Fruit fly (Drosophila melanogaster) whole organism, pupa: ENCODE data around the gene mus304.

ENCODE experiments used
- CG12605 ChIP-seq: fragments of 200-800 bp; sonication (Bioruptor generic); IDR thresholded peaks from 2 replicates; pipeline ENCODE4 v1.3.6; 2022; ENCODE audit warnings: missing biosample characterization, missing genetic modification characterization
- CG14655 ChIP-seq: fragments of 200-800 bp; sonication (Bioruptor generic); optimal IDR thresholded peaks from 3 replicates; lab custom pipeline; 2017; ENCODE audit warnings: mild to moderate bottlenecking, missing biosample characterization, missing genetic modification reagents, missing genetic modification characterization
- CG32121 ChIP-seq: fragments of 200-800 bp; sonication (Bioruptor generic); IDR thresholded peaks from 2 replicates; pipeline ENCODE4 v1.3.6; 2022; ENCODE audit warnings: missing biosample characterization, missing genetic modification characterization
- CG8159 ChIP-seq: fragments of 200-800 bp; sonication (Bioruptor generic); optimal IDR thresholded peaks from 3 replicates; lab custom pipeline; 2018; ENCODE audit warnings: missing biosample characterization, mild to moderate bottlenecking, missing genetic modification characterization, moderate library complexity
- Snoo ChIP-seq: fragments of 200-800 bp; sonication (Bioruptor generic); optimal IDR thresholded peaks from 3 replicates; lab custom pipeline; 2017; ENCODE audit warnings: missing biosample characterization, mild to moderate bottlenecking, missing genetic modification characterization, inconsistent platforms
- fd96Ca ChIP-seq: fragments of 200-800 bp; sonication (Bioruptor generic); IDR thresholded peaks from 3 replicates; pipeline ENCODE4 v1.3.6; 2022; ENCODE audit warnings: missing biosample characterization, missing genetic modification characterization
- rn ChIP-seq: fragments of 200-800 bp; sonication (Bioruptor generic); IDR thresholded peaks from 2 replicates; pipeline ENCODE4 v1.3.6; 2022; ENCODE audit warnings: missing biosample characterization, missing genetic modification characterization

- TF ChIP-seq CG32121 (GFP tag; lab: Robert Waterston, UW) = no peak
- TF ChIP-seq CG14655 (GFP tag; lab: Kevin White, UChicago) = peak; percentile 22
- TF ChIP-seq Snoo (tag; lab: Kevin White, UChicago) = peak; percentile 55
- TF ChIP-seq CG12605 (GFP tag; lab: Robert Waterston, UW) = no peak
- TF ChIP-seq CG8159 (tag; lab: Kevin White, UChicago) = peak; percentile 59
- no peak for TF ChIP-seq fd96Ca (GFP tag; lab: Robert Waterston, UW)
- no peak for TF ChIP-seq rn (GFP tag; lab: Robert Waterston, UW)
Observed at dm6 chr3L:18137197-18137596, 27.6 kb downstream of the mus304 start.
